Fruit fly (Drosophila melanogaster): ENCODE data around the gene CG13725.
A peak's percentile ranks its signal among the peaks of the same experiment; 100 is the strongest.

The CG13725 gene

DNA sequence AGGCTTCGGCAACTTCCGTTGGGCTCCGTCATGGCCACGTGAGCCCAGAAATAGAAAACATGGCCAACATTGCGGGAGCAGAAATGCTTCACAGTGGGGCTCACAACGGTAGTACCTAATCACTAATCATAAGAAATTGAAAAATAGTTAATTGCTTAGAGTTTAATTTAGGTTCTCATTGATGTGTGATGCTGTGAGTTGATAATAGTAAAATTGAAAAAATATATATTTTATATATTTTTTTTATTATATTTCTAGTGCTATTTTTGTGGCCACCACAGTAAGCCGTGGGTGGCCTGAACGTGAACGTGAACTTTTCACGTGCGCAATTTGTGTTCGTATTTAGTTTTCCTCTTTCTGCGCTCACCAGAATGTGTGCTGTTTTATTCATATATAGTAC, 14.8 kb downstream of the CG13725 start (continued):
- TF ChIP-seq CrebB (tag; optimal IDR thresholded peaks at IDR 0.05) (no peak), HLH54F (GFP tag; optimal IDR thresholded peaks at IDR 0.05) (no peak), ewg (GFP tag; optimal IDR thresholded peaks at IDR 0.05) (no peak), sd (tag; optimal IDR thresholded peaks at IDR 0.05) (no peak), CG12155 (GFP tag; optimal IDR thresholded peaks at IDR 0.05) (no peak), kay (GFP tag; optimal IDR thresholded peaks at IDR 0.05) (no peak), esg (GFP tag; conservative IDR thresholded peaks at IDR 0.05) (no peak; the same call in 1 of the 2 replicates), Xbp1 (GFP tag; optimal IDR thresholded peaks at IDR 0.05) (peak; percentile 5), cad (GFP tag; optimal IDR thresholded peaks at IDR 0.05) (no peak), crol (GFP tag; IDR thresholded peaks at IDR 0.05) (no peak), tll (GFP tag; optimal IDR thresholded peaks at IDR 0.05) (no peak), CG32767 (GFP tag; IDR thresholded peaks at IDR 0.05) (0 out of 2 replicates have a peak, but pooled peaks have one; percentile 23), CTCF (GFP tag; optimal IDR thresholded peaks at IDR 0.05) (no peak), CG7357 (GFP tag; IDR thresholded peaks at IDR 0.05) (no peak), CG8944 (GFP tag; optimal IDR thresholded peaks at IDR 0.05) (no peak), CG17186 (GFP tag; optimal IDR thresholded peaks at IDR 0.05) (no peak), CG17912 (GFP tag; optimal IDR thresholded peaks at IDR 0.05) (no peak), fu2 (GFP tag; optimal IDR thresholded peaks at IDR 0.05) (no peak), CG10979 (tag; optimal IDR thresholded peaks at IDR 0.05) (no peak), nmo (GFP tag; optimal IDR thresholded peaks at IDR 0.05) (peak; percentile 14), kah (GFP tag; optimal IDR thresholded peaks at IDR 0.05) (no peak), CG10431 (GFP tag; optimal IDR thresholded peaks at IDR 0.05) (no peak), Bgb (GFP tag; IDR thresholded peaks at IDR 0.05; ENCODE audit: partially characterized antibody) (no peak), D (optimal IDR thresholded peaks at IDR 0.05) (no peak), D (GFP tag; optimal IDR thresholded peaks at IDR 0.05) (no peak), CG17359 (tag; optimal IDR thresholded peaks at IDR 0.05) (peak; percentile 43), gt (GFP tag; IDR thresholded peaks at IDR 0.05) (no peak), jing (GFP tag; optimal IDR thresholded peaks at IDR 0.05) (no peak), Dp (GFP tag; optimal IDR thresholded peaks at IDR 0.05) (no peak), CG15696 (tag; optimal IDR thresholded peaks at IDR 0.05) (no peak), CoRest (tag; optimal IDR thresholded peaks at IDR 0.05) (peak; percentile 29), CG14014 (GFP tag; IDR thresholded peaks at IDR 0.05) (peak; percentile 20; the same call in 1 of the 2 replicates), sug (tag; optimal IDR thresholded peaks at IDR 0.05) (no peak), shn (GFP tag; optimal IDR thresholded peaks at IDR 0.05) (no peak), CG9437 (GFP tag; optimal IDR thresholded peaks at IDR 0.05) (no peak), eyg (GFP tag; optimal IDR thresholded peaks at IDR 0.05) (no peak), Nf-YB (GFP tag; optimal IDR thresholded peaks at IDR 0.05) (no peak), MTF-1 (GFP tag; optimal IDR thresholded peaks at IDR 0.05; ENCODE audit: borderline replicate concordance) (peak; percentile 26), gce (GFP tag; IDR thresholded peaks at IDR 0.05) (no peak), dati (GFP tag; IDR thresholded peaks at IDR 0.05) (no peak), ase (GFP tag; IDR thresholded peaks at IDR 0.05) (0 out of 3 replicates have a peak, but pooled peaks have one; percentile 15), tio (GFP tag; optimal IDR thresholded peaks at IDR 0.05) (no peak), CG6272 (GFP tag; IDR thresholded peaks at IDR 0.05) (no peak), CG6254 (GFP tag; optimal IDR thresholded peaks at IDR 0.05) (peak; percentile 42), dan (GFP tag; IDR thresholded peaks at IDR 0.05) (no peak), ind (GFP tag; optimal IDR thresholded peaks at IDR 0.05) (peak; percentile 13), NK7.1 (GFP tag; optimal IDR thresholded peaks at IDR 0.05) (no peak), mld (GFP tag; IDR thresholded peaks at IDR 0.05; ENCODE audit: partially characterized antibody) (no peak), scrt (GFP tag; optimal IDR thresholded peaks at IDR 0.05) (peak; percentile 36), trh (GFP tag; optimal IDR thresholded peaks at IDR 0.05) (no peak), E2f2 (GFP tag; IDR thresholded peaks at IDR 0.05) (no peak), HLHmδ (GFP tag; optimal IDR thresholded peaks at IDR 0.05) (no peak)
